Worm (Caenorhabditis elegans): Measurements from ENCODE around the gene del-7.

Gene del-7

ce11 chrIV:7757245-7757644 is 3.0 kb upstream of the del-7 start, which contains the start of gene C46A5.4:
Gene C46A5.4 (minus strand): TSS chrIV:7757345.
- no peak for TF ChIP-seq sdc-2 (tag; optimal IDR thresholded peaks at IDR 0.05)
- TF ChIP-seq pax-1 (tag; optimal IDR thresholded peaks at IDR 0.05) = no peak
- no peak for TF ChIP-seq zip-5 (tag; optimal IDR thresholded peaks at IDR 0.05)
- TF ChIP-seq hlh-15 (tag; optimal IDR thresholded peaks at IDR 0.05) = no peak
- TF ChIP-seq ceh-34 (tag; optimal IDR thresholded peaks at IDR 0.05) = no peak
- TF ChIP-seq madf-2 (tag; optimal IDR thresholded peaks at IDR 0.05) = no peak
- no peak for TF ChIP-seq C08G9.2 (tag; optimal IDR thresholded peaks at IDR 0.05)
- TF ChIP-seq dve-1 (tag; optimal IDR thresholded peaks at IDR 0.05) = no peak
- TF ChIP-seq tbx-7 (tag; optimal IDR thresholded peaks at IDR 0.05) = no peak
- TF ChIP-seq ceh-9 (tag; optimal IDR thresholded peaks at IDR 0.05) = no peak
- TF ChIP-seq pha-4 (tag; optimal IDR thresholded peaks at IDR 0.05) = no peak
- no peak for TF ChIP-seq hlh-6 (tag; optimal IDR thresholded peaks at IDR 0.05)
- no peak for TF ChIP-seq fkh-6 (tag; optimal IDR thresholded peaks at IDR 0.05)
- no peak for TF ChIP-seq hlh-8 (tag; optimal IDR thresholded peaks at IDR 0.05)
- no peak for TF ChIP-seq ztf-16 (tag; optimal IDR thresholded peaks at IDR 0.05)
- no peak for TF ChIP-seq lim-6 (tag; optimal IDR thresholded peaks at IDR 0.05)
- no peak for TF ChIP-seq nhr-232 (tag; optimal IDR thresholded peaks at IDR 0.05)
- no peak for TF ChIP-seq Y22D7AL.16 (tag; optimal IDR thresholded peaks at IDR 0.05)
- TF ChIP-seq hlh-13 (GFP tag; optimal IDR thresholded peaks at IDR 0.05) = no peak
- TF ChIP-seq pha-2 (tag; optimal IDR thresholded peaks at IDR 0.05) = no peak

ce11 chrIV:7759527-7759926 is 690 bp upstream of the del-7 start, which contains the start of gene dsb-3:
Gene dsb-3 (minus strand): TSS chrIV:7759627.
- TF ChIP-seq hlh-6 (tag; optimal IDR thresholded peaks at IDR 0.05) (no peak), ztf-16 (tag; optimal IDR thresholded peaks at IDR 0.05) (no peak), hlh-8 (tag; optimal IDR thresholded peaks at IDR 0.05) (no peak)

ce11 chrIV:7763748-7764147 is 3.5 kb downstream of the del-7 start, which contains the start of the genes C46A5.6 and C46A5.1:
Gene C46A5.6 (minus strand): TSS chrIV:7763848.
Gene C46A5.1 (plus strand): TSS chrIV:7763931.
- TF ChIP-seq hlh-8 (tag; optimal IDR thresholded peaks at IDR 0.05) (no peak), fax-1 (tag; optimal IDR thresholded peaks at IDR 0.05) (no peak), elt-2 (tag; optimal IDR thresholded peaks at IDR 0.05) (no peak), pha-4 (tag; optimal IDR thresholded peaks at IDR 0.05) (no peak), sox-4 (tag; optimal IDR thresholded peaks at IDR 0.05) (no peak), unc-55 (GFP tag; optimal IDR thresholded peaks at IDR 0.05) (no peak), ahr-1 (tag; optimal IDR thresholded peaks at IDR 0.05) (no peak), zip-5 (tag; optimal IDR thresholded peaks at IDR 0.05) (no peak), F13H6.1 (tag; optimal IDR thresholded peaks at IDR 0.05) (no peak), hlh-6 (tag; optimal IDR thresholded peaks at IDR 0.05) (no peak), ceh-2 (tag; optimal IDR thresholded peaks at IDR 0.05) (no peak), ttx-3 (tag; optimal IDR thresholded peaks at IDR 0.05) (no peak), eyg-1 (tag; optimal IDR thresholded peaks at IDR 0.05) (no peak), ceh-14 (tag; optimal IDR thresholded peaks at IDR 0.05) (no peak), hlh-15 (tag; optimal IDR thresholded peaks at IDR 0.05) (no peak), mec-3 (tag; optimal IDR thresholded peaks at IDR 0.05; ENCODE audit: borderline replicate concordance) (no peak), tbx-7 (tag; optimal IDR thresholded peaks at IDR 0.05) (no peak), elt-4 (tag; optimal IDR thresholded peaks at IDR 0.05) (no peak), unc-86 (tag; optimal IDR thresholded peaks at IDR 0.05) (no peak), rnt-1 (tag; optimal IDR thresholded peaks at IDR 0.05) (no peak)

ce11 chrIV:7764319-7764718 is 4.1 kb downstream of the del-7 start:
- TF ChIP-seq ahr-1 (tag; optimal IDR thresholded peaks at IDR 0.05) (no peak), dve-1 (tag; optimal IDR thresholded peaks at IDR 0.05) (no peak), hlh-8 (tag; optimal IDR thresholded peaks at IDR 0.05) (no peak), tbx-7 (tag; optimal IDR thresholded peaks at IDR 0.05) (no peak), che-1 (tag; optimal IDR thresholded peaks at IDR 0.05) (no peak)

DNA sequence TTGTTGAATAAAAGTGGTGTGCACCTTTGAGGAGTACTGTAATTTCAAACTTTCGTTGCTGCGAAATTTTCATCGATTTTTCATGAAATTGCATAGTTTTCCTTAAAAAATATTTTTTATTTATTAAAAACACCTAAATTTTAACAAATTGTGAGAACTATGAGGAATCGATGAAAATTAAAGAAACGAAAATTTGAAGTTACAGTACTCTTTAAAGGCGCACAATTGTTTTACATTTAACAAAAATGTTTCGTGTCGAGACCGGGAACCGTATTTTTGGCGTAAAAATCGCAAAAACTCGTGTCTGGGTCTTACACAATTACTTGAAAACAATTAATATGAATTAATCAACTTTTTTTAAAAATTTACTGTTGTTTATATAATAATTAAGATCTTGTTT is 9.9 kb downstream of the del-7 start, which contains the start of gene rdl-1:
TSS of gene rdl-1 (minus strand) at position 101 of the 400 bp plus-strand sequence.
- TF ChIP-seq madf-2 (tag; optimal IDR thresholded peaks at IDR 0.05) = no peak
- TF ChIP-seq syd-9 (tag; optimal IDR thresholded peaks at IDR 0.05) = no peak
- no peak for TF ChIP-seq pqm-1 (tag; optimal IDR thresholded peaks at IDR 0.05)
- no peak for TF ChIP-seq hlh-15 (tag; optimal IDR thresholded peaks at IDR 0.05)
- TF ChIP-seq K02D7.2 (tag; optimal IDR thresholded peaks at IDR 0.05) = no peak
- no peak for TF ChIP-seq hlh-6 (tag; optimal IDR thresholded peaks at IDR 0.05)
- no peak for TF ChIP-seq unc-42 (tag; optimal IDR thresholded peaks at IDR 0.05)
- no peak for TF ChIP-seq gmeb-2 (tag; optimal IDR thresholded peaks at IDR 0.05)
- TF ChIP-seq ceh-34 (tag; optimal IDR thresholded peaks at IDR 0.05) = no peak
- TF ChIP-seq unc-55 (GFP tag; optimal IDR thresholded peaks at IDR 0.05) = no peak
- TF ChIP-seq ref-2 (tag; optimal IDR thresholded peaks at IDR 0.05) = no peak
- no peak for TF ChIP-seq ceh-22 (tag; optimal IDR thresholded peaks at IDR 0.05)
- TF ChIP-seq ztf-16 (tag; optimal IDR thresholded peaks at IDR 0.05) = no peak
- TF ChIP-seq unc-86 (tag; optimal IDR thresholded peaks at IDR 0.05) = no peak
- TF ChIP-seq nhr-11 (tag; optimal IDR thresholded peaks at IDR 0.05) = no peak
- TF ChIP-seq hlh-8 (tag; optimal IDR thresholded peaks at IDR 0.05) = no peak
- no peak for TF ChIP-seq sox-2 (GFP tag; IDR thresholded peaks at IDR 0.05)

Measured in whole organism, late embryonic.